Fruit fly (Drosophila melanogaster): ENCODE data around the gene CG4995.

The CG4995 gene

DNA sequence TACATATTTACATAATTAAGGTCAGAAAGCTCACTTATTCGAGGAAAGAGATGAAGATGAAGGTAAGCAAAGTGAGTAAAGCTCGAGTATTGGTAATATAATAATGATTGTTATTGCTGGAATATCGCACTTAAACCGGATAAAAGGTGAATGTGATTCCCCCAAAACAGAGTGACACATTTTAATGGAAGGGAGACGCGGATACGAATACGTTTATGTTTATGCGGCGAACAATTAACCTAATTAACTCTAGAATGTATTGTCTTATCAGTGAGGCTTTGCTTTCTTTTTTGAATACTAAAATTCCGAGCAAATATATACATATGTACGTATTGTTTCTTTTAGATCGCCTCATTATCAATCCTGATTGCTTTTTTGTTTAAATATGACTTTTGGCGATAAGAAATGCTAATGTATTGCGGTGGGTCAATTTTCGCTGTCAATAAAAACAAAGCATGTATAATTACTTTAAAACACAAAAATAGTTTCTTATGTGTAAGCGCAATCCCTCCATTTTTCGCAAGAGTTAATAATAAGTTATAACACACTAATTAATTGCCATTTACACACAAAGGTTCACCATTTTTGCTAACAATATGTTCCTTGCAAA lies 16.6 kb upstream of the CG4995 start:
- no peak for TF ChIP-seq gro (GFP tag; optimal IDR thresholded peaks at IDR 0.05)
- TF ChIP-seq salm (tag; optimal IDR thresholded peaks at IDR 0.05): no peak
- TF ChIP-seq lilli (GFP tag; optimal IDR thresholded peaks at IDR 0.05): no peak
- TF ChIP-seq Sox102F (GFP tag; optimal IDR thresholded peaks at IDR 0.05): no peak
- no peak for TF ChIP-seq B-H2 (GFP tag; optimal IDR thresholded peaks at IDR 0.05)
- peak; percentile 42 for TF ChIP-seq sens (GFP tag)
- TF ChIP-seq Awh (GFP tag; IDR thresholded peaks at IDR 0.05): no peak
- no peak for TF ChIP-seq CG13424 (tag; optimal IDR thresholded peaks at IDR 0.05)

- TF ChIP-seq Awh (GFP tag; IDR thresholded peaks at IDR 0.05): peak; percentile 11; the same call in 1 of the 2 replicates
- TF ChIP-seq ATbp (GFP tag; optimal IDR thresholded peaks at IDR 0.05): no peak
- no peak for TF ChIP-seq CG9797 (GFP tag; optimal IDR thresholded peaks at IDR 0.05)
- TF ChIP-seq so (GFP tag; IDR thresholded peaks at IDR 0.05): peak; percentile 57; the same call in 1 of the 3 replicates
- TF ChIP-seq CG1233 (GFP tag; optimal IDR thresholded peaks at IDR 0.05): peak; percentile 46
- TF ChIP-seq dmrt11E (tag; optimal IDR thresholded peaks at IDR 0.05): peak; percentile 7
- peak; percentile 8 for TF ChIP-seq Dad (GFP tag; optimal IDR thresholded peaks at IDR 0.05)
- TF ChIP-seq CG2202 (tag; optimal IDR thresholded peaks at IDR 0.05): peak; percentile 17
- peak; percentile 55 for TF ChIP-seq CG13775 (GFP tag; optimal IDR thresholded peaks at IDR 0.05)
- peak; percentile 44 for TF ChIP-seq onecut (GFP tag; IDR thresholded peaks at IDR 0.05)
- 0 out of 2 replicates have a peak, but pooled peaks have one; percentile 34 for TF ChIP-seq seq (GFP tag; IDR thresholded peaks at IDR 0.05)
- TF ChIP-seq CG3838 (GFP tag; optimal IDR thresholded peaks at IDR 0.05): no peak
- TF ChIP-seq CG9609 (GFP tag; optimal IDR thresholded peaks at IDR 0.05): no peak
- TF ChIP-seq ttk (GFP tag; IDR thresholded peaks at IDR 0.05): peak; percentile 32; the same call in 1 of the 2 replicates
- TF ChIP-seq slbo (GFP tag; IDR thresholded peaks at IDR 0.05): peak; percentile 77
- peak; percentile 35 for TF ChIP-seq tup (GFP tag; optimal IDR thresholded peaks at IDR 0.05)
- peak; percentile 5 for TF ChIP-seq zfh2 (GFP tag; optimal IDR thresholded peaks at IDR 0.05)
- TF ChIP-seq Hr39 (optimal IDR thresholded peaks at IDR 0.05): no peak
- peak; percentile 2 for TF ChIP-seq mam (GFP tag; optimal IDR thresholded peaks at IDR 0.05)
- peak; percentile 79 for TF ChIP-seq CG9932 (GFP tag; IDR thresholded peaks at IDR 0.05)
- TF ChIP-seq CG18764 (GFP tag; optimal IDR thresholded peaks at IDR 0.05): no peak
- no peak for TF ChIP-seq ham (GFP tag; IDR thresholded peaks at IDR 0.05)
- TF ChIP-seq tgo (GFP tag; IDR thresholded peaks at IDR 0.05): peak; percentile 45; the same call in 1 of the 3 replicates
- peak; percentile 79 for TF ChIP-seq CG18599 (GFP tag; optimal IDR thresholded peaks at IDR 0.05)
- TF ChIP-seq CG14710 (tag; optimal IDR thresholded peaks at IDR 0.05): peak; percentile 70
- TF ChIP-seq pfk (GFP tag; optimal IDR thresholded peaks at IDR 0.05): peak; percentile 94
- TF ChIP-seq her (GFP tag; optimal IDR thresholded peaks at IDR 0.05): no peak
- peak; percentile 17 for TF ChIP-seq CG8281 (tag; optimal IDR thresholded peaks at IDR 0.05)
- TF ChIP-seq CG14050 (GFP tag; IDR thresholded peaks at IDR 0.05): peak; percentile 30; the same call in 1 of the 3 replicates
- TF ChIP-seq pan (optimal IDR thresholded peaks at IDR 0.05): no peak
- peak in 1 of 2 experiments; percentile 73 for TF ChIP-seq pan (GFP tag; optimal IDR thresholded peaks at IDR 0.05 in 1 of 2, IDR thresholded peaks at IDR 0.05 in 1 of 2)
- TF ChIP-seq Dbx (GFP tag; IDR thresholded peaks at IDR 0.05): peak; percentile 58; the same call in 1 of the 3 replicates
- peak; percentile 79 for TF ChIP-seq CoRest (tag; optimal IDR thresholded peaks at IDR 0.05)
- TF ChIP-seq ERR (GFP tag; optimal IDR thresholded peaks at IDR 0.05): no peak
- peak in 1 of 2 experiments; percentile 74 for TF ChIP-seq bsh (GFP tag; optimal IDR thresholded peaks at IDR 0.05)
- TF ChIP-seq CG31224 (GFP tag; IDR thresholded peaks at IDR 0.05): peak; percentile 45; the same call in 1 of the 2 replicates
- TF ChIP-seq exex (tag; optimal IDR thresholded peaks at IDR 0.05): peak; percentile 48
- TF ChIP-seq schlank (tag; optimal IDR thresholded peaks at IDR 0.05): peak; percentile 18
- peak; percentile 87 for TF ChIP-seq MBD-R2 (GFP tag; IDR thresholded peaks at IDR 0.05)
- peak; percentile 81 for TF ChIP-seq unpg (GFP tag; optimal IDR thresholded peaks at IDR 0.05)
- TF ChIP-seq CG3726 (GFP tag; IDR thresholded peaks at IDR 0.05): no peak
Observed at dm6 chr2L:10306518-10307260, 15.6 kb upstream of the CG4995 start, which contains the start of the genes CG5390 and CG4968. TSS of gene CG5390 (minus strand) at chr2L:10306594. TSS of gene CG4968 (plus strand) at chr2L:10306922.
